Fruit fly (Drosophila melanogaster): ENCODE measurements around the gene Caper.

The Caper gene

DNA sequence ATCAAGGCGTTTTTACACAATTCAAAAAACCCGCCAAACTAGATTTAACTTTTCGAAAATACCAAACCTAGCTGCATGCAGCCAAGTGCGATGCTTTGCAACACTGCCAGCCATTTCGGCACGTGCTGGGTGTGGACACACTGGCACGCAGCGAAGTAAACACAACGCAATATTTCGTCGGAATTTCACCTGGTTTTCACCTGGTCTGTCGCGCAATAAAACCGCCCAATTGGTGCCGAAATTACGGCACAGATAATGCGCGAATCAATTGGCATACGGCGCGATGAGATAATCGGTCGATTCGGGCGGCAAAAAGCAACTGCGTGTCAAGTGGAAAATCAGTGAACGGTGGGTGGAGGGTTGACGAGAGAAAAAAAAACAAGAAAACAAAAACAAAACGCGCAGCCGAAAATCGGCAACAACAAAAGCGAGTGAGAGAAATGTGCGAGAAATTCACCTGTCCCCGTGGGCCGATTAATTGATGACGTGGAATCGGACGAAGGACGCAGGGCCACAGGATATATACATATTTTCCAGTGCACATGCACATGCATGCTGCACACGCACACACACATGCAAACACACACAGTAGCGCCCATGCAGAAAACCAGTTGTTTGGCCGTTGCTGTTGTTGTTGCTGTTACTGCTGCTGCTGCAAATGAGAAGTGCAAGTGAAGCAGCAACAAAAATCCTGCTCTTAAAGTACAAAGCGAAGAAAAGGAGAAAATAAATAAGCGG is 23.8 kb downstream of the Caper start, which contains the start of gene Mnn1:
TSS of gene Mnn1 (plus strand) at position 113 of the 738 bp plus-strand sequence.
- TF ChIP-seq pad (GFP tag; optimal IDR thresholded peaks at IDR 0.05) (peak; percentile 70), toe (GFP tag; optimal IDR thresholded peaks at IDR 0.05) (no peak), cic (GFP tag; optimal IDR thresholded peaks at IDR 0.05) (peak; percentile 90), CG11617 (GFP tag; optimal IDR thresholded peaks at IDR 0.05) (peak; percentile 63), Clk (GFP tag; optimal IDR thresholded peaks at IDR 0.05) (peak; percentile 52), bab1 (GFP tag; optimal IDR thresholded peaks at IDR 0.05) (peak; percentile 77), cnc (optimal IDR thresholded peaks at IDR 0.05) (no peak), tj (GFP tag; optimal IDR thresholded peaks at IDR 0.05) (peak; percentile 42), CG12768 (GFP tag; optimal IDR thresholded peaks at IDR 0.05) (peak; percentile 40), CG7045 (GFP tag; optimal IDR thresholded peaks at IDR 0.05) (peak; percentile 36), Hr96 (GFP tag; optimal IDR thresholded peaks at IDR 0.05) (no peak), ovo (GFP tag; optimal IDR thresholded peaks at IDR 0.05) (peak; percentile 16), Mnt (GFP tag; optimal IDR thresholded peaks at IDR 0.05) (peak; percentile 100), CG33017 (tag; optimal IDR thresholded peaks at IDR 0.05) (peak; percentile 2), CG1620 (GFP tag; optimal IDR thresholded peaks at IDR 0.05) (peak; percentile 72), kay (GFP tag; ENCODE audit: borderline replicate concordance) (no peak), Crg-1 (GFP tag; optimal IDR thresholded peaks at IDR 0.05) (peak; percentile 79), CG14711 (tag; optimal IDR thresholded peaks at IDR 0.05) (peak; percentile 49), CG7101 (tag; optimal IDR thresholded peaks at IDR 0.05) (peak; percentile 57), CG5204 (GFP tag; optimal IDR thresholded peaks at IDR 0.05) (no peak)

DNA sequence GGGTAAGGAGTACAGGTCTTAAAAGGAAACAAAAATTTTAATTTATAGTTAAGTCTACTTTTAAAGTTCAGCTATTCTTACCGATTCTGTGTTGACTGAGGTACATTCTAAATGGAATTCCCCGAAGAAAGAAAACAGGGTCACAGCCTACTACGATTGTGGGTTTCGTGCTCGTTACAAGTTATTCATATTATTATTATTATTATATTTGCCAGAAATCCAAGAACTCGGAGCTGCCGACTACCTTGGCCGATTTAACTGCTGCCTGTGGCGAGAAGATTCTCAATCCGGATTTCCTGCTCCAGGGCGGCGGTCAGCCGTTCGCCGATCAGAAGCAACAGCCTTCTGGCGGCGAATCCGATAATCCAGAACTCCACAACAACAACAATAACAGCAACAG is 28.2 kb downstream of the Caper start, which contains the start of gene Mst27D:
TSS of gene Mst27D (minus strand) at position 101 of the 400 bp plus-strand sequence.
- TF ChIP-seq CG14711 (tag; optimal IDR thresholded peaks at IDR 0.05), result no peak
- TF ChIP-seq CG33017 (tag; optimal IDR thresholded peaks at IDR 0.05), result no peak
- no peak for TF ChIP-seq cnc (optimal IDR thresholded peaks at IDR 0.05)
- no peak for TF ChIP-seq Mnt (GFP tag; optimal IDR thresholded peaks at IDR 0.05)
- TF ChIP-seq bab1 (GFP tag; optimal IDR thresholded peaks at IDR 0.05), result no peak

DNA sequence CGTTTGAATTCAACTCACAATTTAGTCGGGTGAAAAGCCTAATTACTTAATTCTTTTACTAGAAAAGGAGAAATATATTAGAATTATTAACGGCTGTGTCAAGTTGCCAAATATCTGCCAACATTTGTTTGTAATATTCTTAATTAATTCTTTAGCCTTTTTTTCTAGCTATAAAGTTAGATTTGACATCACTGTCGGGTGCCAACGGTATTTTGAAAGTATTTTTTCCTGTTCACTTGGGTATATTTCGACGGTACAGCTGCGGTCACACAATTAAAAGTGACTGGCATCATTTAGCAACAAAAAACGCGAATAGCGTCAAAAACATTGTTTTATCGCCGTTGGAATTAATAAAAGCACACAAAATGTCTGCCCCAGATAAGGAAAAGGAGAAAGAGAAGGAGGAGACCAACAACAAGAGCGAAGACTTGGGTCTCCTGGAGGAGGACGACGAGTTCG is 31.2 kb downstream of the Caper start, which contains the start of gene Sem1:
TSS of gene Sem1 (plus strand) at position 266 of the 459 bp plus-strand sequence.
- TF ChIP-seq CG12768 (GFP tag; optimal IDR thresholded peaks at IDR 0.05), result no peak
- peak; percentile 80 to 88 for TF ChIP-seq cnc (optimal IDR thresholded peaks at IDR 0.05)
- no peak for TF ChIP-seq CG14711 (tag; optimal IDR thresholded peaks at IDR 0.05)
- TF ChIP-seq CG1620 (GFP tag; optimal IDR thresholded peaks at IDR 0.05), result no peak
- no peak for TF ChIP-seq CG33017 (tag; optimal IDR thresholded peaks at IDR 0.05)

DNA sequence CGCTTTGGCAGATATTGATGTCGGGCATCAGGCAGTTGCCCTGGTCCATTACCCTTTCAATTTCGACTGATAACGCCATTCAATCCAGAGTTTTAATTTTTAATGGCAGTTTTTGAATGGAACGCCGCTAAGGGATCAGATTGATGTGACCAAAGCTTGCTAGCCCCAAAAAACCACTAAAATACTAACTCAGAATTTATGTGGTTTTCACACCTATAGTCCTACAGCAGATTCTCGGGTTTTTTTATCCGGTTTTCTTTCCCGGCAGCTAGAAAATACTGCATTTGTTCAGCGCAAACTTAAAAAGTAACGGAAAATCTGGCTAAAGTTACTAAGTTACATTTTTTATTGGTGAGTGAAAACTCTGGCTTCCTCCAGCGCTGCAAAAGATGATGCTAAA is 33.2 kb downstream of the Caper start, which contains the start of gene Nuf2:
TSS of gene Nuf2 (minus strand) at position 151 of the 400 bp plus-strand sequence.
- TF ChIP-seq CG12768 (GFP tag; optimal IDR thresholded peaks at IDR 0.05) (no peak), ovo (GFP tag; optimal IDR thresholded peaks at IDR 0.05) (no peak), CG7045 (GFP tag; optimal IDR thresholded peaks at IDR 0.05) (no peak), CG14711 (tag; optimal IDR thresholded peaks at IDR 0.05) (no peak), pad (GFP tag; optimal IDR thresholded peaks at IDR 0.05) (no peak), kay (GFP tag; ENCODE audit: borderline replicate concordance) (no peak), CG7101 (tag; optimal IDR thresholded peaks at IDR 0.05) (no peak), CG1620 (GFP tag; optimal IDR thresholded peaks at IDR 0.05) (no peak), toe (GFP tag; optimal IDR thresholded peaks at IDR 0.05) (no peak), CG11617 (GFP tag; optimal IDR thresholded peaks at IDR 0.05) (no peak), cic (GFP tag; optimal IDR thresholded peaks at IDR 0.05) (no peak), Mnt (GFP tag; optimal IDR thresholded peaks at IDR 0.05) (no peak), CG5204 (GFP tag; optimal IDR thresholded peaks at IDR 0.05) (no peak), Hr96 (GFP tag; optimal IDR thresholded peaks at IDR 0.05) (no peak), Clk (GFP tag; optimal IDR thresholded peaks at IDR 0.05) (no peak)

DNA sequence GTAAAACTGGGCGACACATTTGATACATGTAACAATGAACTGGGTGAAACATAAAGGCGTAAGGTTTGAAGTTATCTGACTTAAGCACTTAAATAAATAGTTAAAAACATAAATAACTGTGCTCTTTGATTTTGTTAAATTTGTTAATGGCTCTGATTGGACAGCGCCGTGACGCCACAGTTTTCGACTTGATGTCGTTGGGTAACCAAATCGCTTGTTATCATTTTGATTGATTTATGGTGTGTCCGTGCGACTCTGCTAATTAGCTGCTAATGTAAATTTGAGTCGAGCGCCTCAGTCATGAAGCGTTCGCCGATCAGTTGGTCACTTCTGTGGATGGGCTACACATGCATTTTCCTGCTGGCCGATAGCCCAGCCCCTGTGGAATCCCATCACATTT is 35.2 kb downstream of the Caper start, which contains the start of gene Ugt307A1:
TSS of gene Ugt307A1 (plus strand) at position 301 of the 400 bp plus-strand sequence.
- TF ChIP-seq CG33017 (tag; optimal IDR thresholded peaks at IDR 0.05), result no peak
- no peak for TF ChIP-seq ovo (GFP tag; optimal IDR thresholded peaks at IDR 0.05)
- TF ChIP-seq tj (GFP tag; optimal IDR thresholded peaks at IDR 0.05), result no peak
- TF ChIP-seq cic (GFP tag; optimal IDR thresholded peaks at IDR 0.05), result no peak
- TF ChIP-seq CG1620 (GFP tag; optimal IDR thresholded peaks at IDR 0.05), result no peak
- TF ChIP-seq toe (GFP tag; optimal IDR thresholded peaks at IDR 0.05), result no peak
- no peak for TF ChIP-seq kay (GFP tag; ENCODE audit: borderline replicate concordance)
- no peak for TF ChIP-seq cnc (optimal IDR thresholded peaks at IDR 0.05)
- TF ChIP-seq CG14711 (tag; optimal IDR thresholded peaks at IDR 0.05), result no peak
- no peak for TF ChIP-seq Crg-1 (GFP tag; optimal IDR thresholded peaks at IDR 0.05)
- no peak for TF ChIP-seq Clk (GFP tag; optimal IDR thresholded peaks at IDR 0.05)
- TF ChIP-seq CG11617 (GFP tag; optimal IDR thresholded peaks at IDR 0.05), result no peak
- no peak for TF ChIP-seq bab1 (GFP tag; optimal IDR thresholded peaks at IDR 0.05)

DNA sequence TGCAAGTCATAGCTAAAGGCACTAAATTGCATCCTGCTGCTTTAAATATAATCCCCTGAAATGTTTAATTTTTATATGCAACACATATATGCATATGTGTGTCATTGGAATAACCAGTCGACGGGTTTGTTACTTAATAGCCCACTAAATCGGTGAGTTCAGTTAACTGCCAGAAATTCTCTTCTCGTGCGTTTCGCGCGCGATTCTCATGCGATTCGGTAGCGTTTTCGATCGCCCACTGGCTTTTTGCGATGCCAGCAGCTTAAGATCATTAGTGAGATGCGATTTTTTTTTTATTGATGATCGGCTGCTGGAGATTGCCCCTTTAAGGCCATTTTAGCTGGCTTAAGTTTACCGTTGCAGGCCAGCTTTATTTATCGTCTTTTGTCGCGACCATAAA is 38.7 kb downstream of the Caper start:
- no peak for TF ChIP-seq bab1 (GFP tag; optimal IDR thresholded peaks at IDR 0.05)
- no peak for TF ChIP-seq CG14711 (tag; optimal IDR thresholded peaks at IDR 0.05)
- TF ChIP-seq cic (GFP tag; optimal IDR thresholded peaks at IDR 0.05), result no peak
- no peak for TF ChIP-seq Clk (GFP tag; optimal IDR thresholded peaks at IDR 0.05)
- no peak for TF ChIP-seq kay (GFP tag; ENCODE audit: borderline replicate concordance)
- TF ChIP-seq pad (GFP tag; optimal IDR thresholded peaks at IDR 0.05), result no peak
- no peak for TF ChIP-seq cnc (optimal IDR thresholded peaks at IDR 0.05)
- TF ChIP-seq toe (GFP tag; optimal IDR thresholded peaks at IDR 0.05), result no peak
- TF ChIP-seq tj (GFP tag; optimal IDR thresholded peaks at IDR 0.05), result no peak
- TF ChIP-seq CG7045 (GFP tag; optimal IDR thresholded peaks at IDR 0.05), result no peak
- TF ChIP-seq CG5204 (GFP tag; optimal IDR thresholded peaks at IDR 0.05), result no peak
- TF ChIP-seq CG7101 (tag; optimal IDR thresholded peaks at IDR 0.05), result no peak
- no peak for TF ChIP-seq Mnt (GFP tag; optimal IDR thresholded peaks at IDR 0.05)
- no peak for TF ChIP-seq ovo (GFP tag; optimal IDR thresholded peaks at IDR 0.05)
- no peak for TF ChIP-seq CG12768 (GFP tag; optimal IDR thresholded peaks at IDR 0.05)
- no peak for TF ChIP-seq Crg-1 (GFP tag; optimal IDR thresholded peaks at IDR 0.05)
